Fruit fly (Drosophila melanogaster) whole organism, prepupa: Measurements from ENCODE around the gene CG15418.
A peak's percentile ranks its signal among the peaks of the same experiment; 100 is the strongest.

Experiments
- Blimp-1 ChIP-seq: fragments of 200-800 bp; sonication (Bioruptor generic); optimal IDR thresholded peaks from 3 replicates; lab custom pipeline; 2017; ENCODE audit warnings: missing biosample characterization, missing genetic modification characterization, mild to moderate bottlenecking, moderate library complexity, missing genetic modification reagents
- CG10631 ChIP-seq: fragments of 200-800 bp; sonication (Bioruptor generic); optimal IDR thresholded peaks from 2 replicates; lab custom pipeline; 2016; ENCODE audit warnings: missing biosample characterization, missing genetic modification characterization
- CG10669 ChIP-seq: fragments of 200-800 bp; sonication (Bioruptor generic); optimal IDR thresholded peaks from 3 replicates; lab custom pipeline; 2018; ENCODE audit warnings: missing biosample characterization, mild to moderate bottlenecking, missing genetic modification characterization, moderate library complexity
- CG11294 ChIP-seq: fragments of 200-800 bp; sonication (Bioruptor generic); IDR thresholded peaks from 2 replicates; pipeline ENCODE4 v1.3.6; 2022; ENCODE audit warnings: missing biosample characterization, missing genetic modification characterization
- CG15336 ChIP-seq: fragments of 200-800 bp; sonication (Bioruptor generic); IDR thresholded peaks from 2 replicates; pipeline ENCODE4 v1.3.6; 2022; ENCODE audit warnings: missing biosample characterization, missing genetic modification characterization
- CG1621 ChIP-seq: fragments of 200-800 bp; sonication (Bioruptor generic); optimal IDR thresholded peaks from 3 replicates; lab custom pipeline; 2018; ENCODE audit warnings: missing biosample characterization, mild to moderate bottlenecking, missing genetic modification characterization
- CG16779 ChIP-seq: fragments of 200-800 bp; sonication (Bioruptor generic); optimal IDR thresholded peaks from 3 replicates; lab custom pipeline; 2017; ENCODE audit warnings: missing biosample characterization, mild to moderate bottlenecking, missing genetic modification characterization
- CG3032 ChIP-seq: fragments of 200-800 bp; optimal IDR thresholded peaks from 2 replicates; lab custom pipeline; 2019; ENCODE audit warnings: missing biosample characterization, mild to moderate bottlenecking, missing genetic modification characterization, moderate library complexity
- CG32006 ChIP-seq: fragments of 200-800 bp; sonication (Bioruptor generic); optimal IDR thresholded peaks from 3 replicates; lab custom pipeline; 2017; ENCODE audit warnings: missing biosample characterization, mild to moderate bottlenecking, missing genetic modification characterization
- CG3919 ChIP-seq: fragments of 200-800 bp; sonication (Bioruptor generic); optimal IDR thresholded peaks from 3 replicates; lab custom pipeline; 2016; ENCODE audit warnings: missing biosample characterization, missing genetic modification characterization
- CG4318 ChIP-seq: fragments of 200-800 bp; sonication (Bioruptor generic); optimal IDR thresholded peaks from 3 replicates; lab custom pipeline; 2017; ENCODE audit warnings: missing biosample characterization, mild to moderate bottlenecking, missing genetic modification characterization
- CG6163 ChIP-seq: fragments of 200-800 bp; sonication (Bioruptor generic); IDR thresholded peaks from 3 replicates; pipeline ENCODE4 v1.3.6; 2022; ENCODE audit warnings: missing biosample characterization, missing genetic modification characterization
- CG6276 ChIP-seq: fragments of 200-800 bp; sonication (Bioruptor generic); optimal IDR thresholded peaks from 2 replicates; lab custom pipeline; 2017; ENCODE audit warnings: missing biosample characterization, mild to moderate bottlenecking, missing genetic modification characterization
- CG6808 ChIP-seq: fragments of 200-800 bp; sonication (Bioruptor generic); optimal IDR thresholded peaks from 3 replicates; lab custom pipeline; 2017; ENCODE audit warnings: missing biosample characterization, missing genetic modification characterization, mild to moderate bottlenecking, moderate library complexity, missing genetic modification reagents
- CG6854 ChIP-seq: fragments of 200-800 bp; sonication (Bioruptor generic); optimal IDR thresholded peaks from 2 replicates; lab custom pipeline; 2017; ENCODE audit warnings: missing biosample characterization, mild to moderate bottlenecking, missing genetic modification characterization
- CG8119 ChIP-seq: fragments of 200-800 bp; sonication (Bioruptor generic); IDR thresholded peaks from 3 replicates; pipeline ENCODE4 v1.3.6; 2022; ENCODE audit warnings: missing biosample characterization, missing genetic modification characterization
- CG8632 ChIP-seq: fragments of 200-800 bp; sonication (Bioruptor generic); optimal IDR thresholded peaks from 3 replicates; lab custom pipeline; 2016; ENCODE audit warnings: missing biosample characterization, missing genetic modification characterization
- Eip75B ChIP-seq: fragments of 200-800 bp; sonication (Bioruptor generic); optimal IDR thresholded peaks from 3 replicates; lab custom pipeline; 2016; ENCODE audit warnings: missing biosample characterization, missing genetic modification characterization
- Eip78C ChIP-seq: fragments of 200-800 bp; sonication (Bioruptor generic); peaks from one replicate; lab custom pipeline; 2016; ENCODE audit warnings: missing biosample characterization, missing genetic modification characterization
- Ets21C ChIP-seq: fragments of 200-800 bp; sonication (Bioruptor generic); optimal IDR thresholded peaks from 3 replicates; lab custom pipeline; 2016; ENCODE audit warnings: missing biosample characterization, missing genetic modification characterization
- Ets96B ChIP-seq: fragments of 200-800 bp; optimal IDR thresholded peaks from 2 replicates; lab custom pipeline; 2019; ENCODE audit warnings: missing biosample characterization, mild to moderate bottlenecking, missing genetic modification characterization, moderate library complexity
- Gug ChIP-seq: fragments of 200-800 bp; sonication (Bioruptor generic); IDR thresholded peaks from 2 replicates; pipeline ENCODE4 v1.3.6; 2022; ENCODE audit warnings: missing biosample characterization, missing genetic modification characterization
- Hr39 ChIP-seq: fragments of 200-800 bp; sonication (Bioruptor generic); optimal IDR thresholded peaks from 2 replicates; lab custom pipeline; 2016; ENCODE audit warnings: missing biosample characterization, missing genetic modification characterization
- Met ChIP-seq: fragments of 200-800 bp; sonication (Bioruptor generic); optimal IDR thresholded peaks from 3 replicates; lab custom pipeline; 2016; ENCODE audit warnings: missing biosample characterization, missing genetic modification characterization
- OdsH ChIP-seq: fragments of 200-800 bp; sonication (Bioruptor generic); optimal IDR thresholded peaks from 3 replicates; lab custom pipeline; 2016; ENCODE audit warnings: missing biosample characterization, missing genetic modification characterization
- Smox ChIP-seq: fragments of 200-800 bp; sonication (Bioruptor generic); optimal IDR thresholded peaks from 3 replicates; lab custom pipeline; 2016; ENCODE audit warnings: missing biosample characterization, missing genetic modification characterization
- Sox102F ChIP-seq: fragments of 200-800 bp; sonication (Bioruptor generic); optimal IDR thresholded peaks from 2 replicates; lab custom pipeline; 2016; ENCODE audit warnings: missing biosample characterization, mild to moderate bottlenecking, missing genetic modification characterization
- Sox14 ChIP-seq: fragments of 200-800 bp; sonication (Bioruptor generic); optimal IDR thresholded peaks from 3 replicates; lab custom pipeline; 2016; ENCODE audit warnings: missing biosample characterization, missing genetic modification characterization
- Sox15 ChIP-seq: fragments of 200-800 bp; sonication (Bioruptor generic); optimal IDR thresholded peaks from 3 replicates; lab custom pipeline; 2016; ENCODE audit warnings: missing biosample characterization, missing genetic modification characterization
- acj6 ChIP-seq: fragments of 200-800 bp; sonication (Bioruptor generic); optimal IDR thresholded peaks from 3 replicates; lab custom pipeline; 2016; ENCODE audit warnings: missing biosample characterization, missing genetic modification characterization
- dsx ChIP-seq: fragments of 200-800 bp; optimal IDR thresholded peaks from 3 replicates; lab custom pipeline; 2019; ENCODE audit warnings: missing biosample characterization, mild to moderate bottlenecking, missing genetic modification characterization, moderate library complexity; ENCODE audit not compliant: poor library complexity, severe bottlenecking
- eg ChIP-seq: fragments of 200-800 bp; sonication (Bioruptor generic); IDR thresholded peaks from 3 replicates; pipeline ENCODE4 v1.3.6; 2022; ENCODE audit warnings: missing biosample characterization, missing genetic modification characterization
- esn ChIP-seq: fragments of 200-800 bp; sonication (Bioruptor generic); optimal IDR thresholded peaks from 2 replicates; lab custom pipeline; 2016; ENCODE audit warnings: missing biosample characterization, mild to moderate bottlenecking, missing genetic modification characterization, moderate library complexity
- fd59A ChIP-seq: fragments of 200-800 bp; sonication (Bioruptor generic); optimal IDR thresholded peaks from 2 replicates; lab custom pipeline; 2017; ENCODE audit warnings: missing biosample characterization, mild to moderate bottlenecking, missing genetic modification characterization, missing genetic modification reagents
- fd85E ChIP-seq: fragments of 200-800 bp; sonication (Bioruptor generic); optimal IDR thresholded peaks from 3 replicates; lab custom pipeline; 2016; ENCODE audit warnings: missing biosample characterization, missing genetic modification characterization
- fkh ChIP-seq: fragments of 200-800 bp; sonication (Bioruptor generic); optimal IDR thresholded peaks from 3 replicates; lab custom pipeline; 2017; ENCODE audit warnings: missing biosample characterization, mild to moderate bottlenecking, missing genetic modification characterization, moderate library complexity
- lz ChIP-seq: fragments of 200-800 bp; sonication (Bioruptor generic); optimal IDR thresholded peaks from 3 replicates; lab custom pipeline; 2016; ENCODE audit warnings: missing biosample characterization, missing genetic modification characterization
- net ChIP-seq: fragments of 200-800 bp; sonication (Bioruptor generic); optimal IDR thresholded peaks from 3 replicates; lab custom pipeline; 2016; ENCODE audit warnings: missing biosample characterization, missing genetic modification characterization
- pdm3 ChIP-seq: fragments of 200-800 bp; sonication (Bioruptor generic); optimal IDR thresholded peaks from 3 replicates; lab custom pipeline; 2016; ENCODE audit warnings: missing biosample characterization, missing genetic modification characterization
- spab ChIP-seq: fragments of 200-800 bp; sonication (Bioruptor generic); optimal IDR thresholded peaks from 2 replicates; lab custom pipeline; 2017; ENCODE audit warnings: missing biosample characterization, mild to moderate bottlenecking, missing genetic modification characterization, missing genetic modification reagents
- svp ChIP-seq: fragments of 200-800 bp; sonication (Bioruptor generic); peaks from one replicate; lab custom pipeline; 2016; ENCODE audit warnings: missing biosample characterization, missing genetic modification characterization

Gene CG15418

dm6 chr2L:3632047-3632880 lies 10.8 kb upstream of the CG15418 start (continued):
- peak; percentile 99 for TF ChIP-seq Gug (GFP tag; lab: Robert Waterston, UW)
- peak; percentile 96 for TF ChIP-seq Blimp-1 (GFP tag; lab: Kevin White, UChicago)
- peak; percentile 92 for TF ChIP-seq dsx (GFP tag; lab: Kevin White, UChicago)
- peak; percentile 94 for TF ChIP-seq lz (GFP tag; lab: Kevin White, UChicago)
- TF ChIP-seq Ets21C: peak; percentile 89
- peak; percentile 87 for TF ChIP-seq CG4318
- peak; percentile 95 for TF ChIP-seq Sox102F (GFP tag; lab: Kevin White, UChicago)
- peak; percentile 94 for TF ChIP-seq pdm3 (GFP tag; lab: Kevin White, UChicago)
- peak; percentile 95 for TF ChIP-seq Smox
- peak; percentile 94 for TF ChIP-seq net (GFP tag; lab: Kevin White, UChicago)

- TF ChIP-seq CG3919 (GFP tag; lab: Kevin White, UChicago): no peak
- TF ChIP-seq CG6854 (GFP tag; lab: Kevin White, UChicago): no peak
- peak; percentile 91 for TF ChIP-seq Blimp-1 (GFP tag; lab: Kevin White, UChicago)
- no peak for TF ChIP-seq dsx (GFP tag; lab: Kevin White, UChicago)
- no peak for TF ChIP-seq CG3032 (tag; lab: Kevin White, UChicago)
- no peak for TF ChIP-seq acj6 (GFP tag; lab: Kevin White, UChicago)
- no peak for TF ChIP-seq eg (GFP tag; lab: Robert Waterston, UW)
- TF ChIP-seq, all 60 proteins: peak for 1
Measured at dm6 chr2L:3631262-3632046, 9.9 kb upstream of the CG15418 start.

- TF ChIP-seq esn (GFP tag; lab: Kevin White, UChicago) (no peak), Eip78C (no peak), fd85E (GFP tag; lab: Kevin White, UChicago) (no peak), Blimp-1 (GFP tag; lab: Kevin White, UChicago) (peak; percentile 62), CG10669 (no peak)
Measured at dm6 chr2L:3630763-3631162, 9.3 kb upstream of the CG15418 start.

dm6 chr2L:3629466-3629865 lies 8.0 kb upstream of the CG15418 start:
- TF ChIP-seq CG6808 (GFP tag; lab: Kevin White, UChicago): peak; percentile 78
- peak; percentile 87 for TF ChIP-seq CG6163 (GFP tag; lab: Robert Waterston, UW)
- no peak for TF ChIP-seq fd85E (GFP tag; lab: Kevin White, UChicago)
- TF ChIP-seq CG8632 (GFP tag; lab: Kevin White, UChicago): peak; percentile 86
- TF ChIP-seq CG10631 (GFP tag; lab: Kevin White, UChicago): peak; percentile 78
- TF ChIP-seq Ets96B (tag; lab: Kevin White, UChicago): peak; percentile 87
- TF ChIP-seq Hr39 (GFP tag; lab: Kevin White, UChicago): peak; percentile 77
- TF ChIP-seq Sox15: peak; percentile 77
- TF ChIP-seq spab (GFP tag; lab: Kevin White, UChicago): peak; percentile 78
- peak; percentile 54 for TF ChIP-seq Ets21C
- peak; percentile 82 for TF ChIP-seq CG1621 (tag; lab: Kevin White, UChicago)
- peak; percentile 77 for TF ChIP-seq Sox102F (GFP tag; lab: Kevin White, UChicago)
- TF ChIP-seq CG15336 (GFP tag; lab: Robert Waterston, UW): peak; percentile 63
- TF ChIP-seq Sox14 (GFP tag; lab: Kevin White, UChicago): peak; percentile 56
- peak; percentile 86 for TF ChIP-seq Eip75B (GFP tag; lab: Kevin White, UChicago)
- TF ChIP-seq CG16779 (tag; lab: Kevin White, UChicago): peak; percentile 58
- peak; percentile 70 for TF ChIP-seq Met (GFP tag; lab: Kevin White, UChicago)
- TF ChIP-seq Blimp-1 (GFP tag; lab: Kevin White, UChicago): no peak
- peak; percentile 35 for TF ChIP-seq CG32006
- peak; percentile 71 for TF ChIP-seq Smox
- TF ChIP-seq net (GFP tag; lab: Kevin White, UChicago): peak; percentile 84
- TF ChIP-seq fd59A: peak; percentile 75
- no peak for TF ChIP-seq Gug (GFP tag; lab: Robert Waterston, UW)
- TF ChIP-seq eg (GFP tag; lab: Robert Waterston, UW): peak; percentile 78
- TF ChIP-seq CG8119 (GFP tag; lab: Robert Waterston, UW): peak; percentile 23; the same call in 1 of the 3 replicates
- peak; percentile 95 for TF ChIP-seq svp (GFP tag; lab: Kevin White, UChicago)
- peak; percentile 80 for TF ChIP-seq OdsH (GFP tag; lab: Kevin White, UChicago)
- TF ChIP-seq CG11294 (GFP tag; lab: Robert Waterston, UW): peak; percentile 25; the same call in 1 of the 2 replicates
- peak; percentile 71 for TF ChIP-seq lz (GFP tag; lab: Kevin White, UChicago)
- TF ChIP-seq fkh: no peak
- no peak for TF ChIP-seq CG6276 (GFP tag; lab: Kevin White, UChicago)
